Fruit fly (Drosophila melanogaster) whole organism, larva: ENCODE measurements around the gene CG14395.
"Not testable (repeated sequence)": the region's sequence is repeated elsewhere in the genome, so short reads cannot be mapped to it uniquely, and the experiment has no call there.

ENCODE experiments used
- noc ChIP-seq: fragments of 200-800 bp; sonication (Bioruptor generic); optimal IDR thresholded peaks from 3 replicates; lab custom pipeline; 2019; ENCODE audit warnings: missing biosample characterization, mild to moderate bottlenecking, missing genetic modification characterization, moderate library complexity

The CG14395 gene

DNA sequence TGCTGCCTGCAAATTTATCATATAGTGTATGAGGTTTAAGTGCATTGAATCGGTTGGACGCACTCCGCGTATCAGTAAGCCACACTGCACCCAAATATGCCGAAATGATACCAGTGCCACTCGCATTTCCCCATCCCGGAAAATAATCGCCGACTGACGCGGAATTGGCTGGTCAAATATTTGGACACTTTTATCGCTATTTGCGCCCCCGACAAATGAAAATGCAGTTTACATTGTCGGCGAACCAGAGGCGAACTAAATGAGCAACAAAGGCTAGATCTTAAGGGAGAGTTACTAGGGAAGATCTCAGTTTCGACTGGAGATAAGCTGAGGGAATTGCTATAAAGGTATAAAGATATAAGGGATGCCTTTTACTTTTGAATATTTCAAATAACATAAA lies 25.5 kb downstream of the CG14395 start:
- no peak for TF ChIP-seq noc (tag; lab: Kevin White, UChicago)

DNA sequence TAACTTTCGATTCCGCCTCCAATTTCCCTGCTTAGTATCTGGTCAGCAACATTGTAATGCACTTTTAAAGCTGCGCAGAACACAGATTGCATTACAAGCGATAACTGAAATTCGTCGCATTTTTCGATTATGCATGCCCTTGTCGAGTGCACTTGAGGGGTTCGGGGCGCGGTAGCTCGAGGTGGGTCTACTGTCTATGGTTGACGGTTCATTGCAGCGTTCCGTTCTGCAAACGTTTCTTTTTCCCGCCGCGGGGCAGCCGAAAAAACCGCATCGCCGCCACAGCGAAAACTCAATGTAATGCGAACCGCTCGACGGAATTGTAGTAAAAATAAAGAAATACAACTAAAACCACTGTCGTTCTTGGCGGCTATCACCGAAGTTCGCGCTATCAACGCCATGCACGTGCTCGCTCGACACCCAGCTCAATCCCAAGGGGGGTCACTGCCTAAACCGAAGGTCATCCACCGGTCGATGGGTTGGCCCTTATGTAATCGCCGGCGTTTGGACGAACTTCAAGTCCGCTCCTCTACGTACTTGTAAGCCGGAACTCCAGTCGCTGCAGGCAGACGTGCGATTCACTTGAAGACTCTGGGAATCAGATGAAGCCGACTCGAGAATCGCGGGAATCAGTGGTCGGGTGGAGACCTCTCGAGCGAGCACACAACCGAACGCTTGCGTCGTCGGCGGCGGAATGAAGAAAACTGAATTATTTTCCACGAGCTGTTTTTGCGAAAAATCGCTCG lies 26.2 kb downstream of the CG14395 start, which contains the start of gene kar:
TSS of gene kar (minus strand) at position 696 of the 746 bp plus-strand sequence.
- no peak for TF ChIP-seq noc (tag; lab: Kevin White, UChicago)

DNA sequence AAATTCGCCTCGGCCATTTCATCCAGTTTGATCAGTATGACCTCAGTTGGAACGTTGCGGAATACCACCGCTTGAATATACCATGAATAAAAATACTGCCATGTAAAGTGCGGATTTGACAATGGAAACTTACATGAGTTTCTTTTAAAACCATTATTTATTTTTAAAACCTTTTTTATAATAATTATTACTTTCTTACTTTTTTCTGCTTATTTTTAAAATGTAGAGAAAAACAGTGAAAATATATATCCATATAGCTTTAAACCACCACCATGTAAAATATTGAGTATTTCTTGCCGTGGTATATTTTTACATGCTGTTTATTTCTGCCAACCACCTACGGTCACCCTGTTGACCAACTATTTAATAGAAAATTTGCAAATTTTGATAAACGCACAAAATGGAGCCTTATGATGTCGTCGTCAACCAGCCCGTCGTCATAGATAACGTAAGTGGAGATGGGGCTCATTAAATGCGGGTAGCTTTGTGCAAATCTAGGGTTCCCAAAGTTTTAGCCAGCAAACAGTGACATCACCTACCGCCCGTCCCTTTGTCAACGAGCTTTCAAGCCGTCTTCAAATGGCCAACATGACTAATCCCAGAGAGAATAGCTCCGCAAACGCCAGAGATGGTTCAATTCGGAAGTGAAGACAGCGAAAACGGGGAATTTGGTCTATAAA lies 28.9 kb downstream of the CG14395 start, which contains the start of gene Arp1:
TSS of gene Arp1 (plus strand) at position 322 of the 680 bp plus-strand sequence.
- no peak for TF ChIP-seq noc (tag; lab: Kevin White, UChicago)

DNA sequence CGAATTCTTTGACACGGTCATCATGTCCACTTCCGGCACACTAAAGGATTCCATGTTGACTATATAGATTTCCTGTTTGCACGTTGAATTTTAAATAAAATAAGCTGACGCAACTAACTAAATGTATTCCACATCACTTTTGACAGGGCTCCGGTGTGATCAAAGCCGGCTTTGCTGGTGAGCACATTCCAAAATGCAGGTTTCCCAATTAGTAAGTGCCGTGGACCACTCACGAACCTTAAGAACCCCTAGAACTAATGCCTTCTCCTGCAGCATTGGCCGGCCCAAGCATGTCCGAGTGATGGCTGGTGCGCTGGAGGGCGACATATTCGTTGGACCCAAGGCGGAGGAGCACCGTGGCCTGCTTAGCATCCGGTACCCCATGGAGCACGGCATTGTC lies 29.9 kb downstream of the CG14395 start, which contains the start of gene CG31347:
TSS of gene CG31347 (minus strand) at position 101 of the 400 bp plus-strand sequence.
- TF ChIP-seq noc (tag; lab: Kevin White, UChicago) = no peak

DNA sequence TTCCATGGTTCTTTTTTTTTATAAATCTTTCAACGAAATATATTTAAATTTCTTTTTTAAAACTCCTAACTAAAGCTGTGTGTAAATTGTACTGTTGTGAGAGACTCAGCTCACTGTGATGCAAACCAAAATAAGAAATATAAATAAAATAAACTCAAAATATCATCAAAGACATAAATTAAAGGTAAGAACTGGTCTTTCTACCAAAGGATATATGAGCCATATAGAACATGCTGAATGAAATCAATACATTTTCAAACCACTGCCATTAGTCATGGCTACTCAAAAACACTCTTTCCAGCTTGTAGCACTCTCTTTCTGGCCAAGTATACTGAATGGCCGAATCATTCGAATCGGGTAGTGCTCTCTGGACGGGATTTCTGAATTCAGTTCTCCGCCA lies 32.1 kb downstream of the CG14395 start, which contains the start of the genes CG14391 and NijC:
TSS of gene CG14391 (minus strand) at position 101 of the 400 bp plus-strand sequence.
TSS of gene NijC (plus strand) at position 388 of the 400 bp plus-strand sequence.
- TF ChIP-seq noc (tag; lab: Kevin White, UChicago) = no peak

DNA sequence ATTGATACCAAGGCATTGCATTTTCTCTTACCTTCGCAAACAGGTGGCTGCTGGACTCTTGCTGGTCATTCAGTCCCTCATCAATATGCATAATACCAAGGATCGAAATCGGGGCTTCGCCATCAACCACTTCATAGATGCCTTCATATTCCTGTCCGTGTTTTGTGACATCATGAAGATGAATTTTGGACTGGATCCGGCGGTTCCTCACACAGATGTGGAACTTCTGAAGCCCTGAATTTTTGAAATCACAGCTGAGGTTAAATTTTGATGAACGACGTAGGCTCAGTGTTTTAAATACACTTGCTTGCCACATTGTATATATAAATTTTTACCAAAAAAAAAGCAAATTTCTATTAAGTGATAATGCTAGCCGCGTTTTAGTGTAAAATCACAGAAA lies 34.4 kb downstream of the CG14395 start, which contains the start of gene Past1:
TSS of gene Past1 (plus strand) at position 301 of the 400 bp plus-strand sequence.
- no peak for TF ChIP-seq noc (tag; lab: Kevin White, UChicago)

DNA sequence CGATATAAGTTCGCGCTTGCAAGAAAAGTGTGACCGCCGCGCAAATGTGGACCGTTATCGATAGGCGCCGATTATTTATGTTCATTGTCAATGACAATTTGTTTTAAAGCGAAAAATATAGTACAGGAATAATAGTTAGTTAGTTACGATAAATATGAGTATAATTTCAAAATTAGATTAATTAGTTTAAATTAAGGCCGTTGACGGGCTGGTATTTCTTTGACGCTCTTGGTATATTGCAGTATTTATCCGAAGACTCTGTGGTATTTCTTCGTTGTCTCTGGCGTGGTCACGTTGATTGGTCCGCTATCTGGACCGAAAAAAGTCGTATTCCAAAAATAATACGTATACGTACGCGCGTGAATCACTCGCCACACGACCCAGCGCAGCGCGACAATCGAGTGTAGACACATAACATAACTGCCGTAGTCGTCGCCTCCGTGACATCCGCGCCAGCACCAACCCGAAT lies 35.0 kb downstream of the CG14395 start:
- TF ChIP-seq noc (tag; lab: Kevin White, UChicago) = peak; percentile 6

DNA sequence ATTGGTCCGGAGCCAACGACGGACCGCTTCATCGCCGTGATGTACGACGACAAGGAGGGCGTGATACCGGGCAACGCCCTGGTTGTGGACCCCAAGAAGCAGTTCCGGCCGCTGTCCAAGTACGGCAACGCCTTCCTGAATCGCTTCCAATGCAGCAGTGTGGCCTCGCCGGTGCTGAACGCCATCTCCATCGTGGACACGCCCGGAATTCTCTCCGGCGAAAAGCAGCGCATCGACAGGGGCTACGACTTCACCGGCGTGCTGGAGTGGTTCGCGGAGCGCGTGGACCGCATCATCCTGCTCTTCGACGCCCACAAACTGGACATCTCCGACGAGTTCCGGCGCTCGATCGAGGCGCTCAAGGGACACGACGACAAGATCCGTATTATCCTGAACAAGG lies 35.7 kb downstream of the CG14395 start:
- TF ChIP-seq noc (tag; lab: Kevin White, UChicago) = no peak

DNA sequence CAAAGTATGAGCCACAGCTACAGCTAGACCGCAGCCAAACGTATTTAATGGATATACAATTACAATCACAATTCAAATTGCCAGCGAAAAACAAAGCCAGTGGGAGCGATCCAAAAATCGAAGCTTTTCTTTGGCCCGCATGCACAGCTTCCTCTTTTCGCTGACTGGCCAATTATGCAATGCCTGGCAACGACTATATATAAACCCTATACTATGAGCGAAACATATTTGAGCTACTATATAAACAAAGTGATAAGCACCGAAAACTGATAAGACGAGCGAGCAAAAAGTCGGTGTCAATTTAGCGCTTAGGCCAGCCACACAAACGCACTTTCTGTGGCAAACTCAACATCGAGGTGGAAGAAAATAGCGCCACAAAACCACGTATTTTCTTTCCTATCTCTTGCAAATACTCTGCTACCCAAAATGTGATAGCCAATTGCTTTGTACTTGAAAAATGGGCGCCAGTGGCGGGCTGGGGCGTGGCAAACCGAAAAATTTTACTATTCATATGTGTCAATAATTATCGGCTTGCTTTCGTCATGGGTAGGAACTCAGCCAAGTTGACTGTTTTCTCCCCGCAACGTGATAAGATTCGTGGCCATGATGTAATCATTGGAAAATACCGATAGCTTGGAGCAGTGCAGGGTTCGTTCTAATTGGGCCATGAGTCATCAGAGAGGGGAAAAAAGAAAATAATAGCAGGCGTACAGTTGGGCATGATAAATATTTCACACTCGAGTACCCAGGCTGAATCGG lies 37.2 kb downstream of the CG14395 start:
- peak; percentile 46 for TF ChIP-seq noc (tag; lab: Kevin White, UChicago)

DNA sequence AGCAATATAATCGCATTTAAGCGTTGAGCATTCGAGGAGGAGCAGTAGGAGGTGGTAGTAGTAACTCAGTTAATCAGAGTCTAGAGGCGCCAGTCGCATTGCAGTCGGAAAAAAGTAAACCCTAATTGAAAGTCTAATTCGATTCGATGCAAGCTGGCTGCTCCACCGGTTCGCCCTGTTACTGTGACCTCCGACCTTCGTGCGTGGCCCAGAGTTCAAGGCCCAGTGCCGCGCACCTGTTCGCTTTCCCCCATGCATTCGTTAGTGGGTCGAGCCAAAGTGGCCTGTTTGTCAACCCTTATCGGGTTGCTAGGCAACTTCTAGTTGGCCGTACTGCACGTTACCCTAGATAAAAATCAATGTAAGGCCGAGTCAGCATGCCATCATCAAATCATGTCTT lies 37.8 kb downstream of the CG14395 start:
- TF ChIP-seq noc (tag; lab: Kevin White, UChicago) = no peak

DNA sequence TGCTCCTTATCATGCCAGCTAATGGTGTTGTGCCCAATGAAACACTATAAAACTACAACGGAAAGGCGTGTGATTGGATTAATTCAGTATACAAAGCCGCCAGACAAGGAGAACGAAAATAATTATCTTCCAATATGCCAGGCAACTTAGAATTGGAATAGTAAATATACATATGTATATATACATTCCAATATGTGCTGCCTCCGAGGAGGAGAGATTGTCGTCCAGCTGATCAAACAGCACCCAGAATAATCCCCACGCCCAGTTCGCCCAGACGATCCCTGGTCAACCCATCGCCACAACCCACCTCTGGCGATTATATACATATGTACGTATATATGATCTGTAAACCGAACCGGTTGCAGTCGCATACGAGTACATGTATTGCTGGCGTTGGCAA lies 38.6 kb downstream of the CG14395 start:
- no peak for TF ChIP-seq noc (tag; lab: Kevin White, UChicago)

DNA sequence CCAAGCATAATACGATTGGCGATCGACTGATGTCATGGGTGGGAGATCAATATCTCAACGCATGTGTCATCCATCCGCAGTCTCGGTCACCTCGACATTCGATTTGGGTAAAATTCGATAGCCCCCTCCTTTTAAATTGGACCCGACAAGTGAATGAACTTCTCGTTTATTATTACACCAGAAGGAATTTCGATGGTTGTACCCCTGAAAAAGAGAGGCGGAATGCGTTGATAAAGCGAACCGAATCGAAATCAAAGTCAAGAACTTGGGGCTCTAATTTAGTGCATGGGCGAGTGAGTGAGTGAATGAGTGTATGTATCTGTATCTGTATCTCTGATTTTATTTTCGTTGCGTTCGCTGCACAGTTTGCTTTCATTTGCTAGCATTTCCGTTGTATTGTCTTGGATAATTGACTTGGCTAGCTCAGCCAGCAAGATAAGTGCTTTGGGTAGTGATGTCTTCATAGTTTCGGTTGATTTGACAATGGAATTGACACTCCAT lies 39.4 kb downstream of the CG14395 start:
- no peak for TF ChIP-seq noc (tag; lab: Kevin White, UChicago)

DNA sequence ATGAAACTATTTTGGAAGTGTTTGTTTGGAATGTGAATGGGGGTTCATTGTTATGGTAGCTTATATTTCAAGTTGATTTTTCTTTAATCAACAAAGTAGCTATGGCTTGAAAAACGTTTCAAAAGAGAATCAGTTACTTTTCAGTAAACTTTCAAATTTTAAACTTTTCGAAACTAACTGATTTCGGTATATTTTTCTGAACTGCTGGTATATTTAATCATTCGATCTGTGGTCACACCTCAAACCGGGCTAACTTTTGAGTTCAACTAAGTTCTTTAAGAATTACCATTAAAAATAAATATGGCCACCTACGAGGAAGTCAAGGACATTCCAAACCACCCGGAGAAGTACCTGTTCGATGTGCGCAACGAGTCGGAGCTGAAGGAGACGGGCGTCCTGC lies 42.2 kb downstream of the CG14395 start, which contains the start of gene CG12279:
TSS of gene CG12279 (plus strand) at position 234 of the 400 bp plus-strand sequence.
- TF ChIP-seq noc (tag; lab: Kevin White, UChicago) = no peak

DNA sequence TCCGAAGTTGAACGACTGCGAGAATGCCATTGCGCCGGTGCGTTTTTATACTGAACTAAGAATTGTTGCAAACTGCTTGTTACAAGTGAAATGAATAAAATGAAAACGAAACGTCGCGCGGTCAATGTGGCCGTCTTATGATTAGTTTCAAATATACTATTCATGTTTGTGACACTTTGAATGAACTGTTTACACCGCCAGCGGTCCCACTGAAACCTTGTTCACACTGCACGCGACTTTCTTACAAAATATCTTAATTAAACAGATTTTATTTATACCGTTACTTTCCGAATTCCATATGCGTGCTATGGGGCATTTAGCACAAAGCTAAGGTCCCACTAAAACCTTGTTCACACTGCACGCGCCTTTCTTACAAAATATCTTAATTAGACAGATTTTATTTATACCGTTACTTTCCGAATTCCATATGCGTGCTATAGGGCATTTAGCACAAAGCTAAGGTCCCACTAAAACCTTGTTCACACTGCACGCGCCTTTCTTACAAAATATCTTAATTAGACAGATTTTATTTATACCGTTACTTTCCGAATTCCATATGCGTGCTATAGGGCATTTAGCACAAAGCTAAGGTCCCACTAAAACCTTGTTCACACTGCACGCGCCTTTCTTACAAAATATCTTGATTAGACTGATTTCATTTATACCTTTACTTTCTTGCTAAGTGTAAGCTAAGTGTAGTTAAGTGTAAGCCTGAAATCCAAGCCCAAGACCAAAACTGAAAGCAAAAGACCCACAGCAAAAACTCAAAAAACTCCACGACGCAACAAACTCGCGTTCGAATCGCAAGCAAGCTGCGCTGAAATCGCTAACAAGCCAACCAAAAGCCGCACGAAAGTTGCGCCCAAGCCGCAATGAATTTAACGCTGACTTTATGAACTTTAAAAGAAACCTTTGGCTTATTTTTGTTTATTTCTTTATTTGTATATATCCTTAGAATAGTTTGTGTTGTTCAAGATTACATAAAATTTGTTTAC lies 49.8 kb downstream of the CG14395 start, which contains the start of gene PolQ:
TSS of gene PolQ (minus strand) at position 122 of the 995 bp plus-strand sequence.
- not testable (repeated sequence) for TF ChIP-seq noc (tag; lab: Kevin White, UChicago)
